Fruit fly (Drosophila melanogaster) whole organism, embryonic: ENCODE data around the gene CG6163.
A peak's percentile ranks its signal among the peaks of the same experiment; 100 is the strongest.

Experiments
- Atf6 ChIP-seq: fragments of 200-800 bp; sonication (Bioruptor generic); IDR thresholded peaks from 2 replicates; pipeline ENCODE4 v1.3.6; 2022; ENCODE audit warnings: missing biosample characterization, missing genetic modification characterization
- CG11093 ChIP-seq: fragments of 200-800 bp; sonication (Bioruptor generic); IDR thresholded peaks from 3 replicates; pipeline ENCODE4 v1.3.6; 2022; ENCODE audit warnings: missing biosample characterization, missing genetic modification characterization
- CG11560 ChIP-seq: fragments of 200-800 bp; sonication (Bioruptor generic); IDR thresholded peaks from 3 replicates; pipeline ENCODE4 v1.3.6; 2022; ENCODE audit warnings: missing biosample characterization, missing genetic modification characterization
- CG11723 ChIP-seq: fragments of 200-800 bp; sonication (Bioruptor generic); optimal IDR thresholded peaks from 2 replicates; lab custom pipeline; 2017; ENCODE audit warnings: missing biosample characterization, mild to moderate bottlenecking, missing genetic modification characterization
- CG12071 ChIP-seq: fragments of 200-800 bp; sonication (Bioruptor generic); optimal IDR thresholded peaks from 3 replicates; lab custom pipeline; 2018; ENCODE audit warnings: missing biosample characterization, mild to moderate bottlenecking, missing genetic modification characterization
- CG12155 ChIP-seq: fragments of 200-800 bp; sonication (Bioruptor generic); optimal IDR thresholded peaks from 3 replicates; lab custom pipeline; 2016; ENCODE audit warnings: missing biosample characterization, missing genetic modification characterization
- CG12659 ChIP-seq: fragments of 200-800 bp; sonication (Bioruptor generic); optimal IDR thresholded peaks from 3 replicates; lab custom pipeline; 2017; ENCODE audit warnings: mild to moderate bottlenecking, missing biosample characterization, missing genetic modification reagents, missing genetic modification characterization
- CG12744 ChIP-seq: fragments of 200-800 bp; sonication (Bioruptor generic); optimal IDR thresholded peaks from 2 replicates; lab custom pipeline; 2016; ENCODE audit warnings: missing biosample characterization, missing genetic modification characterization
- CG18262 ChIP-seq: fragments of 200-800 bp; optimal IDR thresholded peaks from 3 replicates; lab custom pipeline; 2019; ENCODE audit warnings: missing biosample characterization, mild to moderate bottlenecking, missing genetic modification characterization, moderate library complexity
- CG1832 ChIP-seq: fragments of 200-800 bp; sonication (Bioruptor generic); optimal IDR thresholded peaks from 2 replicates; lab custom pipeline; 2017; ENCODE audit warnings: missing biosample characterization, mild to moderate bottlenecking, missing genetic modification characterization, inconsistent platforms
- CG18619 ChIP-seq: fragments of 200-800 bp; sonication (Bioruptor generic); optimal IDR thresholded peaks from 3 replicates; lab custom pipeline; 2017; ENCODE audit warnings: missing biosample characterization, mild to moderate bottlenecking, missing genetic modification characterization
- CG30431 ChIP-seq: fragments of 200-800 bp; sonication (Bioruptor generic); optimal IDR thresholded peaks from 2 replicates; lab custom pipeline; 2017; ENCODE audit warnings: missing biosample characterization, missing genetic modification characterization
- CG31441 ChIP-seq: fragments of 200-800 bp; sonication (Bioruptor generic); IDR thresholded peaks from 2 replicates; pipeline ENCODE4 v1.3.6; 2022; ENCODE audit warnings: missing biosample characterization, missing genetic modification characterization
- CG32767 ChIP-seq: fragments of 200-800 bp; sonication (Bioruptor generic); IDR thresholded peaks from 2 replicates; pipeline ENCODE4 v1.3.6; 2022; ENCODE audit warnings: missing biosample characterization, missing genetic modification characterization
- CG32772 ChIP-seq: fragments of 200-800 bp; sonication (Bioruptor generic); IDR thresholded peaks from 2 replicates; pipeline ENCODE4 v1.3.6; 2022; ENCODE audit warnings: missing biosample characterization, missing genetic modification characterization
- CG43689 ChIP-seq: fragments of 200-800 bp; sonication (Bioruptor generic); IDR thresholded peaks from 2 replicates; pipeline ENCODE4 v1.3.6; 2022; ENCODE audit warnings: missing biosample characterization, missing genetic modification characterization
- CG4404 ChIP-seq: fragments of 200-800 bp; sonication (Bioruptor generic); IDR thresholded peaks from 2 replicates; pipeline ENCODE4 v1.3.6; 2022; ENCODE audit warnings: missing biosample characterization, missing genetic modification characterization
- CG5245 ChIP-seq: fragments of 200-800 bp; sonication (Bioruptor generic); optimal IDR thresholded peaks from 3 replicates; lab custom pipeline; 2016; ENCODE audit warnings: missing biosample characterization, missing genetic modification characterization
- CG6689 ChIP-seq: fragments of 200-800 bp; sonication (Bioruptor generic); IDR thresholded peaks from 2 replicates; pipeline ENCODE4 v1.3.6; 2022; ENCODE audit warnings: missing biosample characterization, missing genetic modification characterization
- CG9437 ChIP-seq: fragments of 200-800 bp; sonication (Bioruptor generic); optimal IDR thresholded peaks from 2 replicates; lab custom pipeline; 2018; ENCODE audit warnings: missing biosample characterization, mild to moderate bottlenecking, missing genetic modification characterization
- CG9876 ChIP-seq: fragments of 200-800 bp; sonication (Bioruptor generic); optimal IDR thresholded peaks from 2 replicates; lab custom pipeline; 2016; ENCODE audit warnings: missing biosample characterization, missing genetic modification characterization
- CHES-1-like ChIP-seq: fragments of 200-800 bp; sonication (Bioruptor generic); optimal IDR thresholded peaks from 2 replicates; lab custom pipeline; 2016; ENCODE audit warnings: missing biosample characterization, missing genetic modification characterization
- Camta ChIP-seq: fragments of 200-800 bp; sonication (Bioruptor generic); optimal IDR thresholded peaks from 2 replicates; lab custom pipeline; 2016; ENCODE audit warnings: missing biosample characterization, missing genetic modification characterization
- HLH54F ChIP-seq: fragments of 200-800 bp; sonication (Bioruptor generic); optimal IDR thresholded peaks from 3 replicates; lab custom pipeline; 2016; ENCODE audit warnings: missing biosample characterization, missing genetic modification characterization
- HmgZ ChIP-seq: fragments of 200-800 bp; sonication (Bioruptor generic); optimal IDR thresholded peaks from 2 replicates; lab custom pipeline; 2018; ENCODE audit warnings: missing biosample characterization, mild to moderate bottlenecking, missing genetic modification characterization
- Hr78 ChIP-seq, 2 experiments: fragments of 200-800 bp in 1 of 2; fragments of >200 bp in 1 of 2; sonication (Bioruptor generic) in 1 of 2; optimal IDR thresholded peaks; 2 replicates each; lab custom pipeline; 2017 to 2019; ENCODE audit warnings: missing biosample characterization in 2 of 2, missing genetic modification characterization in 2 of 2, mild to moderate bottlenecking in 1 of 2, moderate library complexity in 1 of 2
- MBD-R2 ChIP-seq: fragments of 200-800 bp; sonication (Bioruptor generic); IDR thresholded peaks from 2 replicates; pipeline ENCODE4 v1.3.6; 2022; ENCODE audit warnings: missing biosample characterization, missing genetic modification characterization
- Mes4 ChIP-seq: fragments of 200-800 bp; sonication (Bioruptor generic); optimal IDR thresholded peaks from 2 replicates; lab custom pipeline; 2016; ENCODE audit warnings: missing biosample characterization, missing genetic modification characterization
- Mrtf ChIP-seq: fragments of 200-800 bp; sonication (Bioruptor generic); IDR thresholded peaks from 3 replicates; pipeline ENCODE4 v1.3.6; 2022; ENCODE audit warnings: missing biosample characterization, missing genetic modification characterization
- Neu2 ChIP-seq: fragments of 200-800 bp; sonication (Bioruptor generic); optimal IDR thresholded peaks from 3 replicates; lab custom pipeline; 2016; ENCODE audit warnings: missing biosample characterization, missing genetic modification characterization, borderline replicate concordance
- Nf-YC ChIP-seq: fragments of 200-800 bp; optimal IDR thresholded peaks from 3 replicates; lab custom pipeline; 2019; ENCODE audit warnings: missing biosample characterization, mild to moderate bottlenecking, missing genetic modification characterization, moderate library complexity
- Oli ChIP-seq: fragments of 200-800 bp; sonication (Bioruptor generic); optimal IDR thresholded peaks from 2 replicates; lab custom pipeline; 2018; ENCODE audit warnings: missing biosample characterization, mild to moderate bottlenecking, missing genetic modification characterization, moderate library complexity
- Ptx1 ChIP-seq: fragments of 200-800 bp; sonication (Bioruptor generic); IDR thresholded peaks from 2 replicates; pipeline ENCODE4 v1.3.6; 2022; ENCODE audit warnings: missing biosample characterization, missing genetic modification characterization
- Scr ChIP-seq: fragments of 200-800 bp; sonication (Bioruptor generic); IDR thresholded peaks from 2 replicates; pipeline ENCODE4 v1.3.6; 2022; ENCODE audit warnings: missing biosample characterization, missing genetic modification characterization; ENCODE audit not compliant: partially characterized antibody
- Six4 ChIP-seq: fragments of 200-800 bp; sonication (Bioruptor generic); optimal IDR thresholded peaks from 2 replicates; lab custom pipeline; 2016; ENCODE audit warnings: missing biosample characterization, missing genetic modification characterization
- Xbp1 ChIP-seq: fragments of 200-800 bp; sonication (Bioruptor generic); optimal IDR thresholded peaks from 3 replicates; lab custom pipeline; 2016; ENCODE audit warnings: missing biosample characterization, mild to moderate bottlenecking, missing genetic modification characterization
- ac ChIP-seq: fragments of 200-800 bp; sonication (Bioruptor generic); optimal IDR thresholded peaks from 3 replicates; lab custom pipeline; 2017; ENCODE audit warnings: missing biosample characterization, mild to moderate bottlenecking, missing genetic modification characterization
- bsh ChIP-seq, 2 experiments: fragments of 200-800 bp; sonication (Bioruptor generic); optimal IDR thresholded peaks; 2 replicates each; lab custom pipeline; 2017 to 2018; ENCODE audit warnings: mild to moderate bottlenecking in 2 of 2, missing biosample characterization in 2 of 2, missing genetic modification characterization in 2 of 2, moderate library complexity in 1 of 2
- cas ChIP-seq: fragments of 200-800 bp; sonication (Bioruptor generic); IDR thresholded peaks from 2 replicates; pipeline ENCODE4 v1.3.6; 2022; ENCODE audit warnings: missing biosample characterization, missing genetic modification characterization
- dan ChIP-seq: fragments of 200-800 bp; sonication (Bioruptor generic); IDR thresholded peaks from 2 replicates; pipeline ENCODE4 v1.3.6; 2022; ENCODE audit warnings: missing biosample characterization, missing genetic modification characterization
- disco-r ChIP-seq: fragments of 200-800 bp; sonication (Bioruptor generic); optimal IDR thresholded peaks from 2 replicates; lab custom pipeline; 2016; ENCODE audit warnings: missing biosample characterization, missing genetic modification characterization
- grau ChIP-seq: fragments of 200-800 bp; optimal IDR thresholded peaks from 3 replicates; lab custom pipeline; 2019; ENCODE audit warnings: missing biosample characterization, mild to moderate bottlenecking, missing genetic modification characterization, moderate library complexity
- insv ChIP-seq, 2 experiments: fragments of 200-800 bp; sonication (Bioruptor generic); optimal IDR thresholded peaks; 3 replicates each; lab custom pipeline; 2016 to 2018; ENCODE audit warnings: missing biosample characterization in 2 of 2, missing genetic modification characterization in 2 of 2
- jing ChIP-seq: fragments of 200-800 bp; sonication (Bioruptor generic); optimal IDR thresholded peaks from 2 replicates; lab custom pipeline; 2018; ENCODE audit warnings: missing biosample characterization, mild to moderate bottlenecking, missing genetic modification characterization
- jumu ChIP-seq: fragments of 200-800 bp; sonication (Bioruptor generic); optimal IDR thresholded peaks from 3 replicates; lab custom pipeline; 2016; ENCODE audit warnings: missing biosample characterization, missing genetic modification characterization
- pfk ChIP-seq: fragments of 200-800 bp; sonication (Bioruptor generic); optimal IDR thresholded peaks from 2 replicates; lab custom pipeline; 2018; ENCODE audit warnings: missing biosample characterization, mild to moderate bottlenecking, missing genetic modification characterization, moderate library complexity
- pum ChIP-seq: fragments of 200-800 bp; sonication (Bioruptor generic); optimal IDR thresholded peaks from 2 replicates; lab custom pipeline; 2016; ENCODE audit warnings: missing biosample characterization, missing genetic modification characterization
- sisA ChIP-seq: fragments of 200-800 bp; sonication (Bioruptor generic); IDR thresholded peaks from 2 replicates; pipeline ENCODE4 v1.3.6; 2022; ENCODE audit warnings: missing biosample characterization, missing genetic modification characterization
- ttk ChIP-seq: fragments of 200-800 bp; sonication (Bioruptor generic); IDR thresholded peaks from 2 replicates; pipeline ENCODE4 v2.1.2; 2022; ENCODE audit warnings: missing biosample characterization, missing genetic modification characterization
- usp ChIP-seq: fragments of >200 bp; optimal IDR thresholded peaks from 2 replicates; lab custom pipeline; 2017; ENCODE audit warnings: missing biosample characterization, missing genetic modification characterization
- wek ChIP-seq: fragments of 200-800 bp; sonication (Bioruptor generic); optimal IDR thresholded peaks from 3 replicates; lab custom pipeline; 2018; ENCODE audit warnings: missing biosample characterization, mild to moderate bottlenecking, missing genetic modification characterization, moderate library complexity
- yki ChIP-seq: fragments of >200 bp; optimal IDR thresholded peaks from 3 replicates; lab custom pipeline; 2018

The CG6163 gene

DNA sequence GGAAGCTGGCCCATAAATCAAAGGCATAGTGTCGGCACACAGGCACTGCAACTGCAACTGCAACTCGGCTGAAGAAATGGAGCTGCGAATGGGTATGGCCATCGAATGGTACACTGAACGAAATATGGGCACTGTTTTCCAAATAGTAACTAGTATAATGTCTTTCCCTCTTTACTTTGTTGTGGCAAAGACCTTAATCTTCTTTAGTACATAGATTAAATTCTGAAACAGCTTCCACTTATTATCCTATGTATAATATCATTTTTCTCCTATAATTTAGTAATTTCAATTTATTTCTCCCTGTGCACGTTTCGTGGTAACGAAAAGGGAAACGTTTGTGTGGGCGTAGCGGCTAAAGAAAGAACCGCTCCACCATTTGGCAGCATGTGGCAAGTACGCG lies 10.6 kb upstream of the CG6163 start (continued):
- peak; percentile 70 for TF ChIP-seq CG4404 (GFP tag; lab: Robert Waterston, UW)
- TF ChIP-seq CG18619 (GFP tag; lab: Kevin White, UChicago): peak; percentile 60
- TF ChIP-seq Oli (tag; lab: Kevin White, UChicago): peak; percentile 76
- TF ChIP-seq CG11723: peak; percentile 67
- TF ChIP-seq dan (GFP tag; lab: Robert Waterston, UW): no peak
- peak in 1 of 2 experiments; percentile 50 for TF ChIP-seq Hr78 (GFP tag; optimal IDR thresholded peaks at IDR 0.05; lab: Kevin White, UChicago)
- peak; percentile 33; the same call in 1 of the 2 replicates for TF ChIP-seq MBD-R2 (GFP tag; lab: Robert Waterston, UW)
- TF ChIP-seq CG12744: peak; percentile 38
- TF ChIP-seq Xbp1 (GFP tag; lab: Kevin White, UChicago): peak; percentile 62
- peak; percentile 47 for TF ChIP-seq pum (GFP tag; lab: Kevin White, UChicago)
- no peak for TF ChIP-seq usp (GFP tag; lab: Kevin White, UChicago)
- TF ChIP-seq Atf6 (GFP tag; lab: Robert Waterston, UW): no peak
- peak; percentile 86 for TF ChIP-seq CG31441 (GFP tag; lab: Robert Waterston, UW)
- no peak for TF ChIP-seq CG11093
- TF ChIP-seq grau (tag; lab: Kevin White, UChicago): peak; percentile 67
- TF ChIP-seq HmgZ (tag; lab: Kevin White, UChicago): no peak
- peak; percentile 22 to 88 for TF ChIP-seq bsh (GFP tag; optimal IDR thresholded peaks at IDR 0.05; lab: Kevin White, UChicago)
- no peak for TF ChIP-seq CG11560 (tag; lab: Robert Waterston, UW)
- TF ChIP-seq CG12659 (GFP tag; lab: Kevin White, UChicago): peak; percentile 47
- no peak for TF ChIP-seq pfk (GFP tag; lab: Kevin White, UChicago)
- no peak for TF ChIP-seq Mrtf
- peak; percentile 69 for TF ChIP-seq Six4 (GFP tag; lab: Kevin White, UChicago)
- TF ChIP-seq CG9876 (GFP tag; lab: Kevin White, UChicago): no peak
- peak; percentile 63 for TF ChIP-seq sisA (GFP tag; lab: Robert Waterston, UW)
- TF ChIP-seq Mes4 (GFP tag; lab: Kevin White, UChicago): peak; percentile 39
- peak; percentile 63 for TF ChIP-seq CG6689 (GFP tag; lab: Robert Waterston, UW)
- TF ChIP-seq disco-r (GFP tag; lab: Kevin White, UChicago): no peak
- no peak for TF ChIP-seq HLH54F (GFP tag; lab: Kevin White, UChicago)
- no peak for TF ChIP-seq wek (GFP tag; lab: Kevin White, UChicago)
- TF ChIP-seq CG12071: peak; percentile 39
- no peak for TF ChIP-seq Nf-YC (tag; lab: Kevin White, UChicago)
- peak; percentile 20 for TF ChIP-seq jumu (GFP tag; lab: Kevin White, UChicago)
- TF ChIP-seq CG30431 (GFP tag; lab: Kevin White, UChicago): peak; percentile 61
- TF ChIP-seq ac (GFP tag; lab: Kevin White, UChicago): no peak
- TF ChIP-seq Ptx1 (GFP tag; lab: Robert Waterston, UW): peak; percentile 42; the same call in 1 of the 2 replicates
- peak; percentile 64 for TF ChIP-seq CG32772 (GFP tag; lab: Robert Waterston, UW)
- peak; percentile 31 for TF ChIP-seq CG12155
- peak; percentile 90 for TF ChIP-seq CG18262 (tag; lab: Kevin White, UChicago)
- TF ChIP-seq CG43689 (GFP tag; lab: Robert Waterston, UW): no peak
- TF ChIP-seq ttk (GFP tag; lab: Robert Waterston, UW): peak; percentile 54; the same call in 1 of the 2 replicates
- TF ChIP-seq insv (GFP tag; optimal IDR thresholded peaks at IDR 0.05; lab: Kevin White, UChicago): no peak
- no peak for TF ChIP-seq CG1832
- TF ChIP-seq cas: no peak
- peak; percentile 33; the same call in 1 of the 2 replicates for TF ChIP-seq CG32767 (GFP tag; lab: Robert Waterston, UW)
- TF ChIP-seq CG5245 (GFP tag; lab: Kevin White, UChicago): peak; percentile 64
- TF ChIP-seq Neu2 (GFP tag; lab: Kevin White, UChicago): no peak
- TF ChIP-seq CHES-1-like (GFP tag; lab: Kevin White, UChicago): no peak
- no peak for TF ChIP-seq Scr (GFP tag; lab: Robert Waterston, UW)
- TF ChIP-seq Camta (GFP tag; lab: Kevin White, UChicago): peak; percentile 27
- TF ChIP-seq jing (GFP tag; lab: Kevin White, UChicago): peak; percentile 61
- peak; percentile 68 for TF ChIP-seq CG9437 (GFP tag; lab: Kevin White, UChicago)
- TF ChIP-seq yki (lab: Kevin White, UChicago): no peak
